Worm (Caenorhabditis elegans) whole organism, L1 larva: Measurements from ENCODE around the gene srm-6.

ENCODE experiments used
- C16A3.4 ChIP-seq: fragments of 150-350 bp; optimal IDR thresholded peaks from 2 replicates; lab custom pipeline; 2014; ENCODE audit warnings: missing biosample characterization, missing genetic modification characterization
- C34B4.2 ChIP-seq: sonication (generic microtip); optimal IDR thresholded peaks from 2 replicates; lab custom pipeline; 2017; ENCODE audit warnings: mild to moderate bottlenecking, missing genetic modification characterization, missing compliant biosample characterization
- ama-1 ChIP-seq: fragments of 150-350 bp; optimal IDR thresholded peaks from 2 replicates; lab custom pipeline; 2014
- blmp-1 ChIP-seq: fragments of 150-350 bp; optimal IDR thresholded peaks from 2 replicates; lab custom pipeline; 2014; ENCODE audit warnings: missing biosample characterization, missing genetic modification characterization
- ceh-63 ChIP-seq: fragments of 200-800 bp; sonication (Bioruptor generic); optimal IDR thresholded peaks from 2 replicates; lab custom pipeline; 2018; ENCODE audit warnings: mild to moderate bottlenecking, missing genetic modification characterization, missing compliant biosample characterization
- ceh-82 ChIP-seq, 3 experiments: fragments of 150-350 bp in 1 of 3; sonication (generic microtip) in 2 of 3; optimal IDR thresholded peaks; 2 replicates each; lab custom pipeline; 2014 to 2017; ENCODE audit warnings: missing biosample characterization in 3 of 3, missing genetic modification characterization in 3 of 3
- ceh-88 ChIP-seq: fragments of 200-800 bp; sonication (Bioruptor generic); IDR thresholded peaks from 2 replicates; pipeline ENCODE4 v1.3.6; 2022; ENCODE audit warnings: missing genetic modification characterization, missing compliant biosample characterization
- ceh-90 ChIP-seq: sonication (generic microtip); optimal IDR thresholded peaks from 2 replicates; lab custom pipeline; 2016; ENCODE audit warnings: missing genetic modification characterization, missing compliant biosample characterization
- ces-1 ChIP-seq: fragments of 150-350 bp; optimal IDR thresholded peaks from 2 replicates; lab custom pipeline; 2014; ENCODE audit warnings: missing biosample characterization, missing genetic modification reagents, missing genetic modification characterization
- dpl-1 ChIP-seq, 3 experiments: fragments of 150-350 bp in 2 of 3; sonication (generic microtip) in 1 of 3; optimal IDR thresholded peaks; 2 replicates each; lab custom pipeline; 2014 to 2017; ENCODE audit warnings: missing biosample characterization in 3 of 3, missing genetic modification characterization in 3 of 3, missing genetic modification reagents in 3 of 3
- dsc-1 ChIP-seq: sonication (generic microtip); optimal IDR thresholded peaks from 2 replicates; lab custom pipeline; 2016; ENCODE audit warnings: mild to moderate bottlenecking, missing genetic modification characterization, missing compliant biosample characterization
- efl-1 ChIP-seq, 4 experiments: fragments of 150-350 bp; optimal IDR thresholded peaks in 3 of 4; peaks in 1 of 4; 1 replicate in 1 of 4; 2 replicates in 3 of 4; lab custom pipeline; 2014; ENCODE audit warnings: missing biosample characterization in 2 of 4, missing genetic modification characterization in 2 of 4, missing genetic modification reagents in 2 of 4
- efl-3 ChIP-seq: fragments of 200-800 bp; sonication (Bioruptor generic); optimal IDR thresholded peaks from 2 replicates; lab custom pipeline; 2018; ENCODE audit warnings: mild to moderate bottlenecking, missing genetic modification characterization, missing compliant biosample characterization
- elt-2 ChIP-seq: sonication (generic microtip); optimal IDR thresholded peaks from 2 replicates; lab custom pipeline; 2016; ENCODE audit warnings: missing genetic modification characterization, mild to moderate bottlenecking, inconsistent platforms, missing compliant biosample characterization, missing genetic modification reagents
- elt-3 ChIP-seq, 6 experiments: fragments of 150-350 bp in 1 of 6; sonication (generic microtip); optimal IDR thresholded peaks; 2 replicates each; lab custom pipeline; 2017 to 2018; ENCODE audit warnings: missing biosample characterization in 6 of 6, missing genetic modification characterization in 6 of 6, inconsistent platforms in 1 of 6
- fkh-10 ChIP-seq: sonication (generic microtip); optimal IDR thresholded peaks from 2 replicates; lab custom pipeline; 2017; ENCODE audit warnings: missing biosample characterization, missing genetic modification reagents, missing genetic modification characterization
- fkh-8 ChIP-seq: sonication (generic microtip); optimal IDR thresholded peaks from 2 replicates; lab custom pipeline; 2016; ENCODE audit warnings: mild to moderate bottlenecking, missing genetic modification characterization, missing compliant biosample characterization
- hpl-2 ChIP-seq: fragments of 150-350 bp; optimal IDR thresholded peaks from 2 replicates; lab custom pipeline; 2014; ENCODE audit warnings: missing biosample characterization, missing genetic modification reagents, missing genetic modification characterization
- irx-1 ChIP-seq: sonication (generic microtip); optimal IDR thresholded peaks from 2 replicates; lab custom pipeline; 2016; ENCODE audit warnings: missing genetic modification characterization, missing compliant biosample characterization
- lin-13 ChIP-seq: fragments of 150-350 bp; optimal IDR thresholded peaks from 2 replicates; lab custom pipeline; 2014; ENCODE audit warnings: missing biosample characterization, missing genetic modification reagents, missing genetic modification characterization
- lin-14 ChIP-seq: fragments of 200-800 bp; sonication (Bioruptor generic); optimal IDR thresholded peaks from 2 replicates; lab custom pipeline; 2018; ENCODE audit warnings: mild to moderate bottlenecking, missing genetic modification characterization, moderate library complexity, missing compliant biosample characterization
- lin-15B ChIP-seq: fragments of 150-350 bp; sonication (generic microtip); optimal IDR thresholded peaks from 3 replicates; lab custom pipeline; 2014; ENCODE audit warnings: missing biosample characterization, missing genetic modification characterization
- lin-35 ChIP-seq, 2 experiments: fragments of 150-350 bp; optimal IDR thresholded peaks; 2 replicates each; lab custom pipeline; 2014; ENCODE audit warnings: missing biosample characterization in 2 of 2, missing genetic modification characterization in 2 of 2, missing genetic modification reagents in 2 of 2
- mab-9 ChIP-seq: fragments of 200-800 bp; sonication (Bioruptor generic); IDR thresholded peaks from 2 replicates; pipeline ENCODE4 v1.3.6; 2022; ENCODE audit warnings: missing genetic modification reagents, missing genetic modification characterization, missing compliant biosample characterization
- mdl-1 ChIP-seq, 2 experiments: fragments of 150-350 bp; optimal IDR thresholded peaks; 2 replicates each; lab custom pipeline; 2014 to 2017; ENCODE audit warnings: missing biosample characterization in 2 of 2, missing genetic modification characterization in 2 of 2, inconsistent platforms in 1 of 2
- mef-2 ChIP-seq: fragments of 150-350 bp; optimal IDR thresholded peaks from 2 replicates; lab custom pipeline; 2014; ENCODE audit warnings: missing biosample characterization, missing genetic modification characterization
- nhr-11 ChIP-seq: fragments of 150-350 bp; optimal IDR thresholded peaks from 2 replicates; lab custom pipeline; 2014; ENCODE audit warnings: missing biosample characterization, missing genetic modification characterization
- nhr-20 ChIP-seq: sonication (generic microtip); optimal IDR thresholded peaks from 2 replicates; lab custom pipeline; 2016; ENCODE audit warnings: mild to moderate bottlenecking, missing genetic modification characterization, missing compliant biosample characterization
- nhr-47 ChIP-seq: sonication (generic microtip); optimal IDR thresholded peaks from 2 replicates; lab custom pipeline; 2016; ENCODE audit warnings: mild to moderate bottlenecking, missing genetic modification characterization, moderate library complexity, missing compliant biosample characterization
- nhr-71 ChIP-seq: sonication (generic microtip); optimal IDR thresholded peaks from 2 replicates; lab custom pipeline; 2016; ENCODE audit warnings: mild to moderate bottlenecking, missing genetic modification characterization, moderate library complexity, missing compliant biosample characterization
- nhr-77 ChIP-seq: fragments of 150-350 bp; optimal IDR thresholded peaks from 2 replicates; lab custom pipeline; 2014; ENCODE audit warnings: missing biosample characterization, missing genetic modification characterization
- pqm-1 ChIP-seq: sonication (generic microtip); optimal IDR thresholded peaks from 3 replicates; lab custom pipeline; 2017; ENCODE audit warnings: missing biosample characterization, missing genetic modification characterization
- skn-1 ChIP-seq: fragments of 150-350 bp; optimal IDR thresholded peaks from 2 replicates; lab custom pipeline; 2014; ENCODE audit warnings: missing biosample characterization, missing genetic modification characterization
- snpc-4 ChIP-seq: fragments of 150-350 bp; optimal IDR thresholded peaks from 2 replicates; lab custom pipeline; 2014; ENCODE audit warnings: missing biosample characterization, missing genetic modification characterization
- snu-23 ChIP-seq: sonication (generic microtip); optimal IDR thresholded peaks from 2 replicates; lab custom pipeline; 2016; ENCODE audit warnings: missing genetic modification characterization, missing compliant biosample characterization
- tbx-2 ChIP-seq: sonication (generic microtip); optimal IDR thresholded peaks from 2 replicates; lab custom pipeline; 2016; ENCODE audit warnings: missing genetic modification characterization, missing compliant biosample characterization
- unc-130 ChIP-seq: fragments of 150-350 bp; optimal IDR thresholded peaks from 2 replicates; lab custom pipeline; 2017; ENCODE audit warnings: missing biosample characterization, missing genetic modification characterization, inconsistent platforms
- unc-30 ChIP-seq: sonication (generic microtip); optimal IDR thresholded peaks from 2 replicates; lab custom pipeline; 2017; ENCODE audit warnings: missing biosample characterization, missing genetic modification characterization
- unc-86 ChIP-seq: sonication (generic microtip); optimal IDR thresholded peaks from 2 replicates; lab custom pipeline; 2016; ENCODE audit warnings: missing genetic modification characterization, missing compliant biosample characterization
- vab-15 ChIP-seq: sonication (generic microtip); optimal IDR thresholded peaks from 2 replicates; lab custom pipeline; 2017; ENCODE audit warnings: missing genotype, mild to moderate bottlenecking, missing genetic modification characterization, missing compliant biosample characterization
- zag-1 ChIP-seq: fragments of 150-350 bp; optimal IDR thresholded peaks from 2 replicates; lab custom pipeline; 2014; ENCODE audit warnings: missing biosample characterization, missing genetic modification characterization
- ztf-11 ChIP-seq, 2 experiments: sonication (generic microtip); optimal IDR thresholded peaks; 2 replicates each; lab custom pipeline; 2016 to 2017; ENCODE audit warnings: missing genetic modification characterization in 2 of 2, missing biosample characterization in 1 of 2, missing compliant biosample characterization in 1 of 2
- ztf-4 ChIP-seq: fragments of 150-350 bp; optimal IDR thresholded peaks from 2 replicates; lab custom pipeline; 2014; ENCODE audit warnings: missing biosample characterization, missing genetic modification characterization

The srm-6 gene

DNA sequence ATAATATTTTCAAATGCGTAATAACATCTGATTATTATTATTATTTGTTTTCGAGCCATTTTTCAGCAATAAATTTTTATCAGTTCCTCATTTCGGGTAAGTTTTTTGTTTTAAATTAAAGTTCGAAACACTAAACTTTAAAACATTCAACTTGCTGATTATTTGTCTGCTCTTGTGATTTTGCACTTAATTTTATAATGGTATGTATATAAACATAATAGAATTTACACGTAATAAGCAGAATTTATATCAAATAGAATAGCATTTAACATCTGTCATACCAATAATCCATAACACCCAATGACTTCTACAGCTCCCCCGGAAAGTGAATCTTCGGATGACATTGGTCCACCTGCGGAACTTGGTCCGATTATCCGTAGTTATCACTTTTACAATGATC, 3.6 kb upstream of the srm-6 start, which contains the start of gene srm-4:
srm-4 (plus strand) TSS at position 301 of the 400 bp plus-strand sequence.
- TF ChIP-seq ceh-90 (tag; lab: Kevin White, UChicago) = no peak
- TF ChIP-seq lin-13 (GFP tag; lab: Kevin White, UChicago) = no peak
- TF ChIP-seq nhr-77 (tag; lab: Kevin White, UChicago) = no peak
- no peak for TF ChIP-seq unc-130 (tag; lab: Kevin White, UChicago)
- TF ChIP-seq dsc-1 (tag; lab: Kevin White, UChicago) = no peak
- TF ChIP-seq mdl-1 (tag; optimal IDR thresholded peaks at IDR 0.05; lab: Kevin White, UChicago) = no peak
- TF ChIP-seq tbx-2 (tag; lab: Kevin White, UChicago) = no peak
- TF ChIP-seq elt-2 (tag; lab: Kevin White, UChicago) = no peak
- TF ChIP-seq pqm-1 (tag; lab: Kevin White, UChicago) = no peak
- TF ChIP-seq unc-30 (tag; lab: Kevin White, UChicago) = no peak
- TF ChIP-seq fkh-10 (GFP tag; lab: Kevin White, UChicago) = no peak

ce11 chrV:14334901-14335300, 1.9 kb upstream of the srm-6 start, which contains the start of gene srm-5:
srm-5 (plus strand) TSS chrV:14335201.
- TF ChIP-seq efl-1 (optimal IDR thresholded peaks at IDR 0.05; lab: Kevin White, UChicago) (no peak), efl-1 (GFP tag; optimal IDR thresholded peaks at IDR 0.05 in 1 of 2; lab: Kevin White, UChicago) (no peak), zag-1 (tag; lab: Kevin White, UChicago) (no peak), ama-1 (lab: Kevin White, UChicago) (no peak), pqm-1 (tag; lab: Kevin White, UChicago) (no peak), skn-1 (tag; lab: Kevin White, UChicago) (no peak), fkh-8 (tag; lab: Kevin White, UChicago) (peak; percentile 28), ceh-88 (GFP tag; lab: Robert Waterston, UW) (no peak), unc-86 (tag; lab: Kevin White, UChicago) (no peak), dpl-1 (GFP tag; optimal IDR thresholded peaks at IDR 0.05; lab: Kevin White, UChicago) (no peak), lin-15B (no peak), nhr-71 (tag; lab: Kevin White, UChicago) (peak; percentile 7)
- TF ChIP-seq, all 84 proteins: peak for 2

ce11 chrV:14341672-14342071, 4.9 kb downstream of the srm-6 start, which contains the start of gene F47B8.10:
F47B8.10 (plus strand) TSS chrV:14341972.
- TF ChIP-seq snpc-4 (tag; lab: Kevin White, UChicago) (no peak), efl-1 (optimal IDR thresholded peaks at IDR 0.05; lab: Kevin White, UChicago) (no peak), efl-1 (GFP tag; optimal IDR thresholded peaks at IDR 0.05 in 1 of 2; lab: Kevin White, UChicago) (peak in 1 of 2 experiments; percentile 14), lin-35 (GFP tag; optimal IDR thresholded peaks at IDR 0.05; lab: Kevin White, UChicago) (peak in 1 of 2 experiments; percentile 34)
- TF ChIP-seq, all 84 proteins: peak for 2

ce11 chrV:14347234-14347826, 10.6 kb downstream of the srm-6 start, which contains the start of gene cept-2:
cept-2 (plus strand) TSS chrV:14347766.
- TF ChIP-seq efl-3 (GFP tag; lab: Kevin White, UChicago) = peak; percentile 31
- peak; percentile 94 for TF ChIP-seq dsc-1 (tag; lab: Kevin White, UChicago)
- peak; percentile 81 for TF ChIP-seq mab-9
- peak; percentile 95 for TF ChIP-seq fkh-8 (tag; lab: Kevin White, UChicago)
- TF ChIP-seq blmp-1 = peak; percentile 91
- peak; percentile 94 for TF ChIP-seq tbx-2 (tag; lab: Kevin White, UChicago)
- TF ChIP-seq ces-1 (GFP tag; lab: Kevin White, UChicago) = no peak
- peak; percentile 97 for TF ChIP-seq snu-23 (GFP tag; lab: Kevin White, UChicago)
- TF ChIP-seq hpl-2 (GFP tag; lab: Kevin White, UChicago) = peak; percentile 68
- TF ChIP-seq mef-2 (tag; lab: Kevin White, UChicago) = peak; percentile 37
- peak; percentile 82 for TF ChIP-seq irx-1 (tag; lab: Kevin White, UChicago)
- peak in 1 of 2 experiments; percentile 91 for TF ChIP-seq ztf-11 (tag; optimal IDR thresholded peaks at IDR 0.05; lab: Kevin White, UChicago)
- no peak for TF ChIP-seq ceh-63
- no peak for TF ChIP-seq C34B4.2 (tag; lab: Kevin White, UChicago)
- TF ChIP-seq lin-15B = peak; percentile 67
- TF ChIP-seq ztf-4 = peak; percentile 85
- TF ChIP-seq nhr-11 = peak; percentile 75
- peak in 1 of 2 experiments; percentile 82 for TF ChIP-seq mdl-1 (tag; optimal IDR thresholded peaks at IDR 0.05; lab: Kevin White, UChicago)
- peak; percentile 86 to 89 (median 87) for TF ChIP-seq dpl-1 (GFP tag; optimal IDR thresholded peaks at IDR 0.05; lab: Kevin White, UChicago)
- TF ChIP-seq fkh-10 (GFP tag; lab: Kevin White, UChicago) = peak; percentile 70
- peak; percentile 98 for TF ChIP-seq C16A3.4 (tag; lab: Kevin White, UChicago)
- TF ChIP-seq vab-15 = peak; percentile 78
- TF ChIP-seq nhr-20 (tag; lab: Kevin White, UChicago) = peak; percentile 97
- no peak for TF ChIP-seq pqm-1 (tag; lab: Kevin White, UChicago)
- peak; percentile 96 for TF ChIP-seq lin-13 (GFP tag; lab: Kevin White, UChicago)
- TF ChIP-seq ceh-82 (tag; optimal IDR thresholded peaks at IDR 0.05; lab: Kevin White, UChicago) = peak; percentile 84 to 95 (median 94)
- TF ChIP-seq lin-14 (GFP tag; lab: Kevin White, UChicago) = peak; percentile 96
- peak in 3 of 6 experiments; percentile 37 to 93 (median 76) for TF ChIP-seq elt-3 (tag; optimal IDR thresholded peaks at IDR 0.05; lab: Kevin White, UChicago)
- TF ChIP-seq ceh-90 (tag; lab: Kevin White, UChicago) = peak; percentile 67
- peak; percentile 96 for TF ChIP-seq nhr-47
